Fruit fly (Drosophila melanogaster) whole organism, embryonic: Measurements from ENCODE around the gene CG4452.
A peak's percentile ranks its signal among the peaks of the same experiment; 100 is the strongest.

ENCODE experiments used
- Adf1 ChIP-seq: fragments of 200-800 bp; sonication (Bioruptor generic); IDR thresholded peaks from 2 replicates; pipeline ENCODE4 v1.3.6; 2022; ENCODE audit warnings: missing biosample characterization, missing genetic modification characterization
- CG12104 ChIP-seq: fragments of 200-800 bp; sonication (Bioruptor generic); optimal IDR thresholded peaks from 3 replicates; lab custom pipeline; 2016; ENCODE audit warnings: missing biosample characterization, missing genetic modification characterization
- CG13296 ChIP-seq: fragments of 200-800 bp; sonication (Bioruptor generic); optimal IDR thresholded peaks from 3 replicates; lab custom pipeline; 2018; ENCODE audit warnings: missing biosample characterization, mild to moderate bottlenecking, missing genetic modification characterization
- CG14050 ChIP-seq: fragments of 200-800 bp; sonication (Bioruptor generic); IDR thresholded peaks from 3 replicates; pipeline ENCODE4 v1.3.6; 2022; ENCODE audit warnings: missing biosample characterization, missing genetic modification characterization
- CG1602 ChIP-seq: fragments of 200-800 bp; sonication (Bioruptor generic); optimal IDR thresholded peaks from 3 replicates; lab custom pipeline; 2016; ENCODE audit warnings: missing biosample characterization, missing genetic modification characterization
- CG16813 ChIP-seq: fragments of 200-800 bp; sonication (Bioruptor generic); IDR thresholded peaks from 3 replicates; pipeline ENCODE4 v1.3.6; 2022; ENCODE audit warnings: missing biosample characterization, missing genetic modification characterization; ENCODE audit not compliant: partially characterized antibody
- CG17385 ChIP-seq: fragments of 200-800 bp; sonication (Bioruptor generic); optimal IDR thresholded peaks from 3 replicates; lab custom pipeline; 2018; ENCODE audit warnings: missing biosample characterization, mild to moderate bottlenecking, missing genetic modification characterization
- CG2120 ChIP-seq: fragments of 200-800 bp; sonication (Bioruptor generic); optimal IDR thresholded peaks from 3 replicates; lab custom pipeline; 2016; ENCODE audit warnings: missing biosample characterization, missing genetic modification characterization
- CG34224 ChIP-seq: fragments of 200-800 bp; sonication (Bioruptor generic); IDR thresholded peaks from 3 replicates; pipeline ENCODE4 v1.3.6; 2022; ENCODE audit warnings: missing biosample characterization, missing genetic modification characterization; ENCODE audit not compliant: partially characterized antibody
- CG34376 ChIP-seq: fragments of 200-800 bp; sonication (Bioruptor generic); optimal IDR thresholded peaks from 2 replicates; lab custom pipeline; 2018; ENCODE audit warnings: missing biosample characterization, mild to moderate bottlenecking, missing genetic modification characterization
- CG4360 ChIP-seq: fragments of 200-800 bp; sonication (Bioruptor generic); IDR thresholded peaks from 2 replicates; pipeline ENCODE4 v1.3.6; 2022; ENCODE audit warnings: missing biosample characterization, missing genetic modification characterization
- CG7357 ChIP-seq: fragments of 200-800 bp; sonication (Bioruptor generic); IDR thresholded peaks from 3 replicates; pipeline ENCODE4 v1.3.6; 2022; ENCODE audit warnings: missing biosample characterization, missing genetic modification characterization
- CG8281 ChIP-seq: fragments of 200-800 bp; sonication (Bioruptor generic); optimal IDR thresholded peaks from 2 replicates; lab custom pipeline; 2018; ENCODE audit warnings: missing biosample characterization, mild to moderate bottlenecking, missing genetic modification characterization, moderate library complexity
- CG8924 ChIP-seq: fragments of 200-800 bp; optimal IDR thresholded peaks from 3 replicates; lab custom pipeline; 2019; ENCODE audit warnings: missing biosample characterization, mild to moderate bottlenecking, missing genetic modification characterization, moderate library complexity
- Dll ChIP-seq: fragments of 200-800 bp; sonication (Bioruptor generic); IDR thresholded peaks from 4 replicates; pipeline ENCODE4 v1.3.6; 2022; ENCODE audit warnings: missing biosample characterization, missing genetic modification characterization; ENCODE audit not compliant: partially characterized antibody
- GATAe ChIP-seq: fragments of 200-800 bp; sonication (Bioruptor generic); conservative IDR thresholded peaks from 2 replicates; pipeline ENCODE4 v1.3.6; 2022; ENCODE audit warnings: missing biosample characterization, missing genetic modification characterization
- Hand ChIP-seq: fragments of 200-800 bp; sonication (Bioruptor generic); optimal IDR thresholded peaks from 2 replicates; lab custom pipeline; 2017; ENCODE audit warnings: mild to moderate bottlenecking, missing biosample characterization, missing genetic modification reagents, missing genetic modification characterization
- Lpt ChIP-seq: fragments of >200 bp; optimal IDR thresholded peaks from 2 replicates; lab custom pipeline; 2018; ENCODE audit warnings: missing biosample characterization, missing genetic modification characterization
- NFAT ChIP-seq: fragments of 200-800 bp; sonication (Bioruptor generic); IDR thresholded peaks from 2 replicates; pipeline ENCODE4 v1.3.6; 2022; ENCODE audit warnings: missing biosample characterization, missing genetic modification characterization
- Stat92E ChIP-seq, 3 experiments: fragments of >200 bp in 2 of 3; fragments of 200-800 bp in 1 of 3; sonication (Bioruptor generic) in 1 of 3; optimal IDR thresholded peaks; 2 replicates each; lab custom pipeline; 2017 to 2019; ENCODE audit warnings: missing biosample characterization in 3 of 3, missing genetic modification characterization in 3 of 3, mild to moderate bottlenecking in 1 of 3, moderate library complexity in 1 of 3
- Tbp ChIP-seq: fragments of >200 bp; optimal IDR thresholded peaks from 2 replicates; lab custom pipeline; 2018; ENCODE audit warnings: missing biosample characterization, missing genetic modification characterization
- Vsx1 ChIP-seq: fragments of 200-800 bp; sonication (Bioruptor generic); optimal IDR thresholded peaks from 2 replicates; lab custom pipeline; 2017; ENCODE audit warnings: missing biosample characterization, mild to moderate bottlenecking, missing genetic modification characterization, missing genetic modification reagents
- YL-1 ChIP-seq: fragments of 200-800 bp; sonication (Bioruptor generic); optimal IDR thresholded peaks from 3 replicates; lab custom pipeline; 2017; ENCODE audit warnings: missing biosample characterization, mild to moderate bottlenecking, missing genetic modification characterization
- chinmo ChIP-seq: fragments of 200-800 bp; sonication (Bioruptor generic); IDR thresholded peaks from 4 replicates; pipeline ENCODE4 v1.3.6; 2022; ENCODE audit warnings: missing biosample characterization, missing genetic modification characterization; ENCODE audit not compliant: partially characterized antibody
- chn ChIP-seq: fragments of 200-800 bp; sonication (Bioruptor generic); optimal IDR thresholded peaks from 2 replicates; lab custom pipeline; 2016; ENCODE audit warnings: missing biosample characterization, missing genetic modification characterization
- corto ChIP-seq: fragments of 200-800 bp; sonication (Bioruptor generic); optimal IDR thresholded peaks from 2 replicates; lab custom pipeline; 2016; ENCODE audit warnings: missing biosample characterization, mild to moderate bottlenecking, missing genetic modification characterization, moderate library complexity
- cwo ChIP-seq: fragments of 200-800 bp; sonication (Bioruptor generic); optimal IDR thresholded peaks from 3 replicates; lab custom pipeline; 2017; ENCODE audit warnings: missing biosample characterization, missing genetic modification characterization, mild to moderate bottlenecking, moderate library complexity, missing genetic modification reagents
- fd3F ChIP-seq: fragments of 200-800 bp; sonication (Bioruptor generic); optimal IDR thresholded peaks from 2 replicates; lab custom pipeline; 2018; ENCODE audit warnings: missing biosample characterization, mild to moderate bottlenecking, missing genetic modification characterization, moderate library complexity
- gcm ChIP-seq: fragments of 200-800 bp; sonication (Bioruptor generic); optimal IDR thresholded peaks from 2 replicates; lab custom pipeline; 2019; ENCODE audit warnings: missing biosample characterization, mild to moderate bottlenecking, missing genetic modification characterization, moderate library complexity
- ind ChIP-seq: fragments of 200-800 bp; sonication (Bioruptor generic); optimal IDR thresholded peaks from 3 replicates; lab custom pipeline; 2016; ENCODE audit warnings: missing biosample characterization, missing genetic modification characterization
- kah ChIP-seq: fragments of 200-800 bp; sonication (Bioruptor generic); optimal IDR thresholded peaks from 2 replicates; lab custom pipeline; 2018; ENCODE audit warnings: missing biosample characterization, mild to moderate bottlenecking, missing genetic modification characterization
- kay ChIP-seq: fragments of 200-800 bp; sonication (Bioruptor generic); optimal IDR thresholded peaks from 2 replicates; lab custom pipeline; 2016; ENCODE audit warnings: missing biosample characterization, missing genetic modification characterization
- kni ChIP-seq: fragments of 200-800 bp; sonication (Bioruptor generic); optimal IDR thresholded peaks from 3 replicates; lab custom pipeline; 2017; ENCODE audit warnings: mild to moderate bottlenecking, missing biosample characterization, missing genetic modification reagents, missing genetic modification characterization
- lbe ChIP-seq: fragments of 200-800 bp; sonication (Bioruptor generic); optimal IDR thresholded peaks from 2 replicates; lab custom pipeline; 2016; ENCODE audit warnings: missing biosample characterization, mild to moderate bottlenecking, missing genetic modification characterization
- nom ChIP-seq: fragments of 200-800 bp; sonication (Bioruptor generic); optimal IDR thresholded peaks from 2 replicates; lab custom pipeline; 2017; ENCODE audit warnings: missing biosample characterization, missing genetic modification characterization, mild to moderate bottlenecking, moderate library complexity, missing genetic modification reagents
- pan ChIP-seq, 4 experiments: fragments of >200 bp in 3 of 4; fragments of 200-800 bp in 1 of 4; sonication (Bioruptor generic) in 1 of 4; optimal IDR thresholded peaks in 3 of 4; IDR thresholded peaks in 1 of 4; 2 replicates each; pipeline versions ENCODE4 v1.3.6 to Lab custom; 2017 to 2022; ENCODE audit warnings: missing biosample characterization in 2 of 4, missing genetic modification characterization in 2 of 4, mixed read lengths in 1 of 4
- prd ChIP-seq, 3 experiments: fragments of >200 bp in 2 of 3; fragments of 200-800 bp in 1 of 3; sonication (Bioruptor generic) in 1 of 3; optimal IDR thresholded peaks in 2 of 3; IDR thresholded peaks in 1 of 3; 2 replicates in 2 of 3; 3 replicates in 1 of 3; pipeline versions ENCODE4 v1.3.6 to Lab custom; 2017 to 2022; ENCODE audit warnings: missing biosample characterization in 1 of 3, missing genetic modification characterization in 1 of 3
- pros ChIP-seq: fragments of 200-800 bp; sonication (Bioruptor generic); optimal IDR thresholded peaks from 3 replicates; lab custom pipeline; 2019; ENCODE audit warnings: missing biosample characterization, mild to moderate bottlenecking, missing genetic modification characterization, moderate library complexity
- row ChIP-seq: fragments of 200-800 bp; sonication (Bioruptor generic); IDR thresholded peaks from 3 replicates; pipeline ENCODE4 v1.3.6; 2022; ENCODE audit warnings: missing biosample characterization, missing genetic modification characterization
- sens-2 ChIP-seq: fragments of 200-800 bp; sonication (Bioruptor generic); IDR thresholded peaks from 2 replicates; pipeline ENCODE4 v1.3.6; 2022; ENCODE audit warnings: missing biosample characterization, missing genetic modification characterization
- sna ChIP-seq: fragments of 200-800 bp; sonication (Bioruptor generic); IDR thresholded peaks from 2 replicates; pipeline ENCODE4 v1.3.6; 2022; ENCODE audit warnings: missing biosample characterization, missing genetic modification characterization; ENCODE audit not compliant: partially characterized antibody
- stwl ChIP-seq: fragments of 200-800 bp; sonication (Bioruptor generic); optimal IDR thresholded peaks from 3 replicates; lab custom pipeline; 2018; ENCODE audit warnings: missing biosample characterization, mild to moderate bottlenecking, missing genetic modification characterization, moderate library complexity
- sug ChIP-seq: fragments of 200-800 bp; optimal IDR thresholded peaks from 2 replicates; lab custom pipeline; 2019; ENCODE audit warnings: missing biosample characterization, mild to moderate bottlenecking, missing genetic modification characterization, moderate library complexity
- trem ChIP-seq: fragments of 200-800 bp; optimal IDR thresholded peaks from 3 replicates; lab custom pipeline; 2019; ENCODE audit warnings: missing biosample characterization, mild to moderate bottlenecking, missing genetic modification characterization, moderate library complexity
- trh ChIP-seq: fragments of 200-800 bp; sonication (Bioruptor generic); optimal IDR thresholded peaks from 2 replicates; lab custom pipeline; 2016; ENCODE audit warnings: missing biosample characterization, missing genetic modification characterization
- wek ChIP-seq: fragments of 200-800 bp; sonication (Bioruptor generic); optimal IDR thresholded peaks from 3 replicates; lab custom pipeline; 2018; ENCODE audit warnings: missing biosample characterization, mild to moderate bottlenecking, missing genetic modification characterization, moderate library complexity

The CG4452 gene

dm6 chr3L:9358713-9359040, 8.5 kb upstream of the CG4452 start, which contains the start of the genes UGP and Svip (continued):
- TF ChIP-seq trh (GFP tag; lab: Kevin White, UChicago), result no peak
- 0 out of 3 replicates have a peak, but pooled peaks have one; percentile 15 for TF ChIP-seq CG34224 (GFP tag; lab: Robert Waterston, UW)
- no peak for TF ChIP-seq NFAT (GFP tag; lab: Robert Waterston, UW)
- TF ChIP-seq CG17385 (GFP tag; lab: Kevin White, UChicago), result peak; percentile 97
- TF ChIP-seq lbe (GFP tag; lab: Kevin White, UChicago), result peak; percentile 28
- peak; percentile 16 for TF ChIP-seq stwl (tag; lab: Kevin White, UChicago)

DNA sequence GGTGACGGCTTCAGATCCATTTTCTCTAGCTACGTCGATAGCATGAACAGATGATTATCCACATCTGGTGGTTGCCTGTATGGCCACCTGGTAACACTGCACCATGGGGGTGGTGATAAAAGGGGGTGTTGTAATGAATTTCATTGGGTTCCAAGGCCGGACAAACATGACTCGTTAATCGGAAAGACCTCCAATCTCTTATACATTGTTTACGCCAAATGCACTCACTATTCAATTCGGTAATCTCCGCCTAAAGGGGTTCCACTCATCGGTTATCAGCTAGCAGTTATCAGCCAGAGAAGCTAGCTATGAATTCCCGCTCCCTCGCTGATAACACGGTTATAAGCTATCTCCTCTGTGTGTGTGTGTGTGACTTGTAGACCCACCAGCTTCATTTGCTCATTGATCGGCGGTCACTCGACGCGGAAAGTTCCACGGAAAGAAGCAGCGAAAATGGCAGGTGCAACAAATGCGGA, 6.9 kb upstream of the CG4452 start, which contains the start of gene Pdxk:
Gene Pdxk (plus strand): TSS at position 100 of the 476 bp plus-strand sequence.
- peak; percentile 94 for TF ChIP-seq sug (tag; lab: Kevin White, UChicago)
- TF ChIP-seq Lpt (GFP tag; lab: Kevin White, UChicago), result no peak
- TF ChIP-seq ind (GFP tag; lab: Kevin White, UChicago), result no peak
- 0 out of 2 replicates have a peak, but pooled peaks have one; percentile 22 for TF ChIP-seq CG4360 (GFP tag; lab: Robert Waterston, UW)
- TF ChIP-seq CG34376, result peak; percentile 93
- TF ChIP-seq YL-1, result peak; percentile 29
- no peak for TF ChIP-seq CG8924 (tag; lab: Kevin White, UChicago)
- TF ChIP-seq CG14050 (GFP tag; lab: Robert Waterston, UW), result no peak
- peak; percentile 42 for TF ChIP-seq pros (GFP tag; lab: Kevin White, UChicago)
- TF ChIP-seq Vsx1 (GFP tag; lab: Kevin White, UChicago), result no peak
- 0 out of 2 replicates have a peak, but pooled peaks have one; percentile 34 for TF ChIP-seq sna (GFP tag; lab: Robert Waterston, UW)
- peak; percentile 25 for TF ChIP-seq cwo (GFP tag; lab: Kevin White, UChicago)
- TF ChIP-seq CG7357 (GFP tag; lab: Robert Waterston, UW), result no peak
- no peak for TF ChIP-seq fd3F (GFP tag; lab: Kevin White, UChicago)
- TF ChIP-seq corto, result no peak
- no peak for TF ChIP-seq Tbp (GFP tag; lab: Kevin White, UChicago)
- peak; percentile 89 for TF ChIP-seq GATAe (GFP tag; lab: Robert Waterston, UW)
- TF ChIP-seq kah (GFP tag; lab: Kevin White, UChicago), result peak; percentile 63
- peak; percentile 70 for TF ChIP-seq CG13296
- 0 out of 3 replicates have a peak, but pooled peaks have one; percentile 19 for TF ChIP-seq CG16813 (GFP tag; lab: Robert Waterston, UW)
- TF ChIP-seq kay, result peak; percentile 34
- TF ChIP-seq CG1602 (GFP tag; lab: Kevin White, UChicago), result no peak
- peak; percentile 59 for TF ChIP-seq wek (GFP tag; lab: Kevin White, UChicago)
- peak; percentile 59 for TF ChIP-seq chn (GFP tag; lab: Kevin White, UChicago)
- peak; percentile 30 for TF ChIP-seq CG2120 (GFP tag; lab: Kevin White, UChicago)
- TF ChIP-seq Dll (GFP tag; lab: Robert Waterston, UW), result 0 out of 4 replicates have a peak, but pooled peaks have one; percentile 40
- TF ChIP-seq gcm (GFP tag; lab: Kevin White, UChicago), result peak; percentile 35
- no peak for TF ChIP-seq Stat92E (GFP tag; optimal IDR thresholded peaks at IDR 0.05; lab: Kevin White, UChicago)
- no peak for TF ChIP-seq pan (optimal IDR thresholded peaks at IDR 0.05; lab: Kevin White, UChicago)
- TF ChIP-seq pan (GFP tag; optimal IDR thresholded peaks at IDR 0.05 in 1 of 2, IDR thresholded peaks at IDR 0.05 in 1 of 2), result no peak
- 0 out of 2 replicates have a peak, but pooled peaks have one; percentile 5 for TF ChIP-seq Adf1
- TF ChIP-seq prd (optimal IDR thresholded peaks at IDR 0.05; lab: Kevin White, UChicago), result no peak
- TF ChIP-seq prd (GFP tag; IDR thresholded peaks at IDR 0.05; lab: Robert Waterston, UW), result no peak
- no peak for TF ChIP-seq sens-2 (GFP tag; lab: Robert Waterston, UW)
- TF ChIP-seq CG12104 (GFP tag; lab: Kevin White, UChicago), result no peak
- TF ChIP-seq chinmo (GFP tag; lab: Robert Waterston, UW), result peak; percentile 77; the same call in 3 of the 4 replicates
- no peak for TF ChIP-seq Hand (GFP tag; lab: Kevin White, UChicago)
- no peak for TF ChIP-seq trem
- TF ChIP-seq row (GFP tag; lab: Robert Waterston, UW), result peak; percentile 48; the same call in 2 of the 3 replicates
- peak; percentile 59 for TF ChIP-seq nom (GFP tag; lab: Kevin White, UChicago)
- peak; percentile 44 for TF ChIP-seq kni (GFP tag; lab: Kevin White, UChicago)
- TF ChIP-seq CG8281 (tag; lab: Kevin White, UChicago), result no peak
